Worm (Caenorhabditis elegans): ENCODE data around the gene Y50D4A.4.

DNA sequence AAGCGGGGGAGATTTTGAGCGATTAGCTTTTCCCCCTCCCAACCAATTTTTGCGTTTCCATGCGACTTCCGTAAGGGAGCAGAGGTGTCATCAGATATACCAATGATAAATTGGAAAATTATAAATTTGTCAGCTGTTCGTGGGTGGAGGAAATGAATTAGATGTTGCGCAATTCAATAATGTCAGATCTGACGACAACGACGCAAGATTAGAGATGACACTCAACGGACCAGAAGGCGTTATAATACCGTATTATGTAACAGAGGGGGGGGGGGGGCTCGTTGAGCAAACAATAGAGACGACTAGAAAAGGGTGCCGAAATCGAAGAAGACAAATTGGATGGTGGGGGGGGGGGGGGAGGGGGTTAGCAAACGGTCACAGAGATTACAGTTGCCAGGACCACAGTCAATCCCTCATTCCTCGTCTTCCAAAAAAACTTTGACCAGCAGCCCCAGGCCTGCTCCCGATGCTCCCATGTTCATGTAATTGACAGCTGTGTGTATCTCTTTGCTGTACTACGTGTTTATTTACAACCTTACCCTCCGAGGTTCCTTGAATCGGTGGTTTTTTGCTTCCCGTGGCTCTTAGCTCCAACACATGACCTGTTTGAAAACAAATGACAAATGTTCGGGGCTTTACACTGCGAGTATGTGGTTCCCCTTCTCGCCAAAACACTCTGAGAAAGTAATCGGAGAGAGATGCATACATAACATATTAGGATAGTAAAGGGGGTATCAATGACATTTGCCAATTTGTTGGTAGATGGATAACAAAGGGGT, 33.1 kb upstream of the Y50D4A.4 start:
- TF ChIP-seq nhr-11 (tag; optimal IDR thresholded peaks at IDR 0.05) (no peak), ama-1 (optimal IDR thresholded peaks at IDR 0.05) (no peak), pax-1 (tag; optimal IDR thresholded peaks at IDR 0.05) (no peak), hlh-30 (tag; optimal IDR thresholded peaks at IDR 0.05; ENCODE audit: insufficient read depth) (no peak), ceh-18 (tag; optimal IDR thresholded peaks at IDR 0.05) (no peak), pat-9 (tag; optimal IDR thresholded peaks at IDR 0.05) (no peak), madf-2 (tag; optimal IDR thresholded peaks at IDR 0.05) (no peak), unc-55 (GFP tag; optimal IDR thresholded peaks at IDR 0.05) (peak; percentile 45), pha-4 (tag; optimal IDR thresholded peaks at IDR 0.05) (no peak)
